Worm (Caenorhabditis elegans) whole organism, midembryonic: Measurements from ENCODE around the gene srj-5.

ENCODE experiments used
- flt-1 ChIP-seq: fragments of 200-800 bp; sonication (Bioruptor generic); IDR thresholded peaks from 2 replicates; pipeline ENCODE4 v1.3.6; 2022; ENCODE audit warnings: missing genetic modification characterization, missing compliant biosample characterization
- med-1 ChIP-seq: sonication (generic microtip); optimal IDR thresholded peaks from 2 replicates; lab custom pipeline; 2017; ENCODE audit warnings: missing genetic modification characterization, mild to moderate bottlenecking, missing compliant biosample characterization, antibody characterized with exemption, missing genetic modification reagents; ENCODE audit not compliant: insufficient read depth
- tab-1 ChIP-seq: fragments of 200-800 bp; sonication (Bioruptor generic); IDR thresholded peaks from 2 replicates; pipeline ENCODE4 v1.3.6; 2022; ENCODE audit warnings: missing genetic modification characterization, missing compliant biosample characterization
- ztf-23 ChIP-seq: fragments of 200-800 bp; sonication (Bioruptor generic); IDR thresholded peaks from 2 replicates; pipeline ENCODE4 v1.3.6; 2022; ENCODE audit warnings: missing genetic modification reagents, missing genetic modification characterization, missing compliant biosample characterization
- ztf-29 ChIP-seq: fragments of 200-800 bp; sonication (Bioruptor generic); IDR thresholded peaks from 2 replicates; pipeline ENCODE4 v1.3.6; 2022; ENCODE audit warnings: missing genetic modification reagents, missing genetic modification characterization, missing compliant biosample characterization

- TF ChIP-seq flt-1 (GFP tag; lab: Robert Waterston, UW) (no peak), ztf-23 (GFP tag; lab: Robert Waterston, UW) (no peak), ztf-29 (no peak), med-1 (no peak), tab-1 (GFP tag; lab: Robert Waterston, UW) (no peak)
Measured at ce11 chrV:631832-632231, 21.0 kb downstream of the srj-5 start.
